Worm (Caenorhabditis elegans) whole organism, L1 larva: ENCODE results near the gene pho-1.

Experiments used
- aly-2 ChIP-seq: fragments of 150-350 bp; optimal IDR thresholded peaks from 2 replicates; lab custom pipeline; 2014; ENCODE audit warnings: missing biosample characterization, missing genetic modification characterization
- ama-1 ChIP-seq: fragments of 150-350 bp; optimal IDR thresholded peaks from 2 replicates; lab custom pipeline; 2014
- blmp-1 ChIP-seq: fragments of 150-350 bp; optimal IDR thresholded peaks from 2 replicates; lab custom pipeline; 2014; ENCODE audit warnings: missing biosample characterization, missing genetic modification characterization
- efl-1 ChIP-seq, 4 experiments: fragments of 150-350 bp; optimal IDR thresholded peaks in 3 of 4; peaks in 1 of 4; 1 replicate in 1 of 4; 2 replicates in 3 of 4; lab custom pipeline; 2014; ENCODE audit warnings: missing biosample characterization in 2 of 4, missing genetic modification characterization in 2 of 4, missing genetic modification reagents in 2 of 4
- egl-27 ChIP-seq, 2 experiments: fragments of 150-350 bp in 1 of 2; sonication (generic microtip); optimal IDR thresholded peaks; 3 replicates each; lab custom pipeline; 2017 to 2018; ENCODE audit warnings: missing biosample characterization in 2 of 2, missing genetic modification characterization in 2 of 2, missing genetic modification reagents in 2 of 2
- fkh-8 ChIP-seq: sonication (generic microtip); optimal IDR thresholded peaks from 2 replicates; lab custom pipeline; 2016; ENCODE audit warnings: mild to moderate bottlenecking, missing genetic modification characterization, missing compliant biosample characterization
- irx-1 ChIP-seq: sonication (generic microtip); optimal IDR thresholded peaks from 2 replicates; lab custom pipeline; 2016; ENCODE audit warnings: missing genetic modification characterization, missing compliant biosample characterization
- mab-9 ChIP-seq: fragments of 200-800 bp; sonication (Bioruptor generic); IDR thresholded peaks from 2 replicates; pipeline ENCODE4 v1.3.6; 2022; ENCODE audit warnings: missing genetic modification reagents, missing genetic modification characterization, missing compliant biosample characterization
- nhr-12 ChIP-seq: sonication (generic microtip); optimal IDR thresholded peaks from 2 replicates; lab custom pipeline; 2017; ENCODE audit warnings: missing biosample characterization, missing genetic modification characterization
- nhr-237 ChIP-seq: fragments of 150-350 bp; optimal IDR thresholded peaks from 2 replicates; lab custom pipeline; 2014; ENCODE audit warnings: missing biosample characterization, missing genetic modification characterization
- rnt-1 ChIP-seq: sonication (generic microtip); optimal IDR thresholded peaks from 2 replicates; lab custom pipeline; 2016; ENCODE audit warnings: mild to moderate bottlenecking, missing genetic modification characterization, moderate library complexity, missing compliant biosample characterization
- skn-1 ChIP-seq: fragments of 150-350 bp; optimal IDR thresholded peaks from 2 replicates; lab custom pipeline; 2014; ENCODE audit warnings: missing biosample characterization, missing genetic modification characterization
- unc-62 ChIP-seq: fragments of 150-350 bp; optimal IDR thresholded peaks from 2 replicates; lab custom pipeline; 2014; ENCODE audit warnings: missing biosample characterization, missing genetic modification reagents, missing genetic modification characterization

DNA sequence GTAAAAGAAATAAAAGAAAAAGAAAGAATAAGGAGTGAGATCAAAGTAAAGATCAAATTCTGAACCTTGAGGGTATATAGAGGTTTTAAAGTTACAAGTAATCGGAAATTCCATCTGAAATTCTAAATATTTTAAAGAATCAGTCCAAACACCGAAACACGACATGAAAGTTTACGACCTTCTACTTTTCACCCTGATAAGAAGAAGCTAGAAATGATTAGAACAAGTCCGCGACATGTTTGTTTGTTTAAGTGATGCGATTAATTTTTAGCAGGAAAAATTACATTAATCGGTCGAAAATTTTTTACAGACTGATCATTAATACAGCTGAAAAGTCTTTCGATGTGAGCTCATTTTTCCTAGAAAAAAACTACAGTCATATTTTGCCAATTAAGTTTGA, 29.0 kb upstream of the pho-1 start:
- TF ChIP-seq efl-1 (optimal IDR thresholded peaks at IDR 0.05; lab: Kevin White, UChicago) (no peak), efl-1 (GFP tag; optimal IDR thresholded peaks at IDR 0.05 in 1 of 2; lab: Kevin White, UChicago) (peak in 1 of 2 experiments; percentile 8), aly-2 (tag; lab: Kevin White, UChicago) (no peak), rnt-1 (tag; lab: Kevin White, UChicago) (no peak), fkh-8 (tag; lab: Kevin White, UChicago) (no peak), nhr-12 (tag; lab: Kevin White, UChicago) (no peak), mab-9 (no peak), irx-1 (tag; lab: Kevin White, UChicago) (no peak), ama-1 (lab: Kevin White, UChicago) (no peak), skn-1 (tag; lab: Kevin White, UChicago) (no peak), nhr-237 (tag; lab: Kevin White, UChicago) (no peak), unc-62 (GFP tag; lab: Kevin White, UChicago) (no peak), blmp-1 (tag; lab: Kevin White, UChicago) (no peak), egl-27 (tag; optimal IDR thresholded peaks at IDR 0.05; lab: Kevin White, UChicago) (no peak)
